Fruit fly (Drosophila melanogaster) whole organism, embryonic: Measurements from ENCODE around the gene fal.

ENCODE experiments used
- Abd-B ChIP-seq: fragments of 200-800 bp; sonication (Bioruptor generic); optimal IDR thresholded peaks from 2 replicates; lab custom pipeline; 2018; ENCODE audit warnings: missing biosample characterization, mild to moderate bottlenecking, missing genetic modification characterization, moderate library complexity
- Antp ChIP-seq: fragments of 200-800 bp; sonication (Bioruptor generic); optimal IDR thresholded peaks from 3 replicates; lab custom pipeline; 2016; ENCODE audit warnings: missing biosample characterization, missing genetic modification characterization
- Bdp1 ChIP-seq: fragments of 200-800 bp; sonication (Bioruptor generic); optimal IDR thresholded peaks from 3 replicates; lab custom pipeline; 2016; ENCODE audit warnings: missing biosample characterization, missing genetic modification characterization
- CG10543 ChIP-seq: fragments of 200-800 bp; sonication (Bioruptor generic); optimal IDR thresholded peaks from 3 replicates; lab custom pipeline; 2017; ENCODE audit warnings: missing biosample characterization, mild to moderate bottlenecking, missing genetic modification characterization, moderate library complexity
- CG10565 ChIP-seq: fragments of 200-800 bp; sonication (Bioruptor generic); optimal IDR thresholded peaks from 3 replicates; lab custom pipeline; 2016; ENCODE audit warnings: missing biosample characterization, mild to moderate bottlenecking, missing genetic modification characterization
- CG11560 ChIP-seq: fragments of 200-800 bp; sonication (Bioruptor generic); IDR thresholded peaks from 3 replicates; pipeline ENCODE4 v1.3.6; 2022; ENCODE audit warnings: missing biosample characterization, missing genetic modification characterization
- CG12104 ChIP-seq: fragments of 200-800 bp; sonication (Bioruptor generic); optimal IDR thresholded peaks from 3 replicates; lab custom pipeline; 2016; ENCODE audit warnings: missing biosample characterization, missing genetic modification characterization
- CG12659 ChIP-seq: fragments of 200-800 bp; sonication (Bioruptor generic); optimal IDR thresholded peaks from 3 replicates; lab custom pipeline; 2017; ENCODE audit warnings: mild to moderate bottlenecking, missing biosample characterization, missing genetic modification reagents, missing genetic modification characterization
- CG15011 ChIP-seq: fragments of 200-800 bp; sonication (Bioruptor generic); optimal IDR thresholded peaks from 3 replicates; lab custom pipeline; 2018; ENCODE audit warnings: missing biosample characterization, mild to moderate bottlenecking, missing genetic modification characterization
- CG15073 ChIP-seq: fragments of 200-800 bp; sonication (Bioruptor generic); optimal IDR thresholded peaks from 2 replicates; lab custom pipeline; 2016; ENCODE audit warnings: missing biosample characterization, missing genetic modification characterization
- CG17328 ChIP-seq: fragments of 200-800 bp; sonication (Bioruptor generic); IDR thresholded peaks from 2 replicates; pipeline ENCODE4 v1.3.6; 2022; ENCODE audit warnings: missing biosample characterization, missing genetic modification characterization
- CG17361 ChIP-seq: fragments of 200-800 bp; sonication (Bioruptor generic); IDR thresholded peaks from 3 replicates; pipeline ENCODE4 v1.3.6; 2022; ENCODE audit warnings: missing biosample characterization, missing genetic modification characterization
- CG17568 ChIP-seq: fragments of 200-800 bp; sonication (Bioruptor generic); optimal IDR thresholded peaks from 2 replicates; lab custom pipeline; 2018; ENCODE audit warnings: missing biosample characterization, mild to moderate bottlenecking, missing genetic modification characterization, moderate library complexity
- CG18262 ChIP-seq: fragments of 200-800 bp; optimal IDR thresholded peaks from 3 replicates; lab custom pipeline; 2019; ENCODE audit warnings: missing biosample characterization, mild to moderate bottlenecking, missing genetic modification characterization, moderate library complexity
- CG2875 ChIP-seq: fragments of 200-800 bp; sonication (Bioruptor generic); optimal IDR thresholded peaks from 2 replicates; lab custom pipeline; 2017; ENCODE audit warnings: missing biosample characterization, mild to moderate bottlenecking, missing genetic modification characterization, missing genetic modification reagents
- CG30403 ChIP-seq: fragments of 200-800 bp; sonication (Bioruptor generic); optimal IDR thresholded peaks from 3 replicates; lab custom pipeline; 2016; ENCODE audit warnings: missing biosample characterization, missing genetic modification characterization
- CG32532 ChIP-seq: fragments of 200-800 bp; sonication (Bioruptor generic); IDR thresholded peaks from 2 replicates; pipeline ENCODE4 v1.3.6; 2022; ENCODE audit warnings: missing biosample characterization, missing genetic modification characterization
- CG4360 ChIP-seq: fragments of 200-800 bp; sonication (Bioruptor generic); IDR thresholded peaks from 2 replicates; pipeline ENCODE4 v1.3.6; 2022; ENCODE audit warnings: missing biosample characterization, missing genetic modification characterization
- CG7839 ChIP-seq: fragments of 200-800 bp; sonication (Bioruptor generic); optimal IDR thresholded peaks from 3 replicates; lab custom pipeline; 2018; ENCODE audit warnings: missing biosample characterization, mild to moderate bottlenecking, missing genetic modification characterization, moderate library complexity
- CG8089 ChIP-seq: fragments of 200-800 bp; sonication (Bioruptor generic); optimal IDR thresholded peaks from 3 replicates; lab custom pipeline; 2016; ENCODE audit warnings: missing biosample characterization, missing genetic modification characterization
- CG8281 ChIP-seq: fragments of 200-800 bp; sonication (Bioruptor generic); optimal IDR thresholded peaks from 2 replicates; lab custom pipeline; 2018; ENCODE audit warnings: missing biosample characterization, mild to moderate bottlenecking, missing genetic modification characterization, moderate library complexity
- CG8478 ChIP-seq: fragments of >200 bp; optimal IDR thresholded peaks from 2 replicates; lab custom pipeline; 2018
- CG9215 ChIP-seq: fragments of 200-800 bp; sonication (Bioruptor generic); IDR thresholded peaks from 2 replicates; pipeline ENCODE4 v1.3.6; 2022; ENCODE audit warnings: missing biosample characterization, missing genetic modification characterization
- CG9817 ChIP-seq: fragments of 200-800 bp; sonication (Bioruptor generic); optimal IDR thresholded peaks from 2 replicates; lab custom pipeline; 2018; ENCODE audit warnings: missing biosample characterization, mild to moderate bottlenecking, missing genetic modification characterization, moderate library complexity
- Dek ChIP-seq: fragments of 200-800 bp; sonication (Bioruptor generic); optimal IDR thresholded peaks from 3 replicates; lab custom pipeline; 2019; ENCODE audit warnings: missing biosample characterization, mild to moderate bottlenecking, missing genetic modification characterization, moderate library complexity
- Dip3 ChIP-seq: fragments of 200-800 bp; sonication (Bioruptor generic); optimal IDR thresholded peaks from 3 replicates; lab custom pipeline; 2016; ENCODE audit warnings: missing biosample characterization, missing genetic modification characterization
- Doc2 ChIP-seq: fragments of 200-800 bp; sonication (Bioruptor generic); IDR thresholded peaks from 2 replicates; pipeline ENCODE4 v1.3.6; 2022; ENCODE audit warnings: missing biosample characterization, missing genetic modification characterization
- Doc3 ChIP-seq: fragments of 200-800 bp; sonication (Bioruptor generic); IDR thresholded peaks from 3 replicates; pipeline ENCODE4 v1.3.6; 2022; ENCODE audit warnings: missing biosample characterization, missing genetic modification characterization; ENCODE audit not compliant: partially characterized antibody
- Neu2 ChIP-seq: fragments of 200-800 bp; sonication (Bioruptor generic); optimal IDR thresholded peaks from 3 replicates; lab custom pipeline; 2016; ENCODE audit warnings: missing biosample characterization, missing genetic modification characterization, borderline replicate concordance
- Nf-YA ChIP-seq: fragments of 200-800 bp; sonication (Bioruptor generic); IDR thresholded peaks from 2 replicates; pipeline ENCODE4 v1.3.6; 2022; ENCODE audit warnings: missing biosample characterization, missing genetic modification characterization
- Oaz ChIP-seq: fragments of 200-800 bp; sonication (Bioruptor generic); IDR thresholded peaks from 2 replicates; pipeline ENCODE4 v1.3.6; 2022; ENCODE audit warnings: missing biosample characterization, missing genetic modification characterization
- Oli ChIP-seq: fragments of 200-800 bp; sonication (Bioruptor generic); optimal IDR thresholded peaks from 2 replicates; lab custom pipeline; 2018; ENCODE audit warnings: missing biosample characterization, mild to moderate bottlenecking, missing genetic modification characterization, moderate library complexity
- Sin3A ChIP-seq: fragments of >200 bp; optimal IDR thresholded peaks from 2 replicates; lab custom pipeline; 2018
- abd-A ChIP-seq: fragments of 200-800 bp; sonication (Bioruptor generic); optimal IDR thresholded peaks from 3 replicates; lab custom pipeline; 2019; ENCODE audit warnings: missing biosample characterization, mild to moderate bottlenecking, missing genetic modification characterization, moderate library complexity
- ase ChIP-seq: fragments of 200-800 bp; sonication (Bioruptor generic); IDR thresholded peaks from 3 replicates; pipeline ENCODE4 v1.3.6; 2022; ENCODE audit warnings: missing biosample characterization, missing genetic modification characterization
- cato ChIP-seq: fragments of 200-800 bp; sonication (Bioruptor generic); optimal IDR thresholded peaks from 2 replicates; lab custom pipeline; 2016; ENCODE audit warnings: missing biosample characterization, missing genetic modification characterization, borderline replicate concordance
- cg ChIP-seq: fragments of 200-800 bp; sonication (Bioruptor generic); optimal IDR thresholded peaks from 3 replicates; lab custom pipeline; 2019; ENCODE audit warnings: missing biosample characterization, mild to moderate bottlenecking, missing genetic modification characterization, moderate library complexity
- chif ChIP-seq, 2 experiments: fragments of 200-800 bp; sonication (Bioruptor generic); optimal IDR thresholded peaks; 3 replicates each; lab custom pipeline; 2016; ENCODE audit warnings: missing biosample characterization in 2 of 2, missing genetic modification characterization in 2 of 2
- exex ChIP-seq: fragments of 200-800 bp; sonication (Bioruptor generic); optimal IDR thresholded peaks from 4 replicates; lab custom pipeline; 2018; ENCODE audit warnings: missing biosample characterization, mild to moderate bottlenecking, missing genetic modification characterization, moderate library complexity
- fru ChIP-seq: fragments of >200 bp; optimal IDR thresholded peaks from 2 replicates; lab custom pipeline; 2017
- gcm2 ChIP-seq: fragments of 200-800 bp; sonication (Bioruptor generic); optimal IDR thresholded peaks from 2 replicates; lab custom pipeline; 2016; ENCODE audit warnings: missing biosample characterization, missing genetic modification characterization
- ind ChIP-seq: fragments of 200-800 bp; sonication (Bioruptor generic); optimal IDR thresholded peaks from 3 replicates; lab custom pipeline; 2016; ENCODE audit warnings: missing biosample characterization, missing genetic modification characterization
- ken ChIP-seq: fragments of 200-800 bp; sonication (Bioruptor generic); IDR thresholded peaks from 3 replicates; pipeline ENCODE4 v1.3.6; 2022; ENCODE audit warnings: missing biosample characterization, missing genetic modification characterization
- lbe ChIP-seq: fragments of 200-800 bp; sonication (Bioruptor generic); optimal IDR thresholded peaks from 2 replicates; lab custom pipeline; 2016; ENCODE audit warnings: missing biosample characterization, mild to moderate bottlenecking, missing genetic modification characterization
- nerfin-1 ChIP-seq: fragments of 200-800 bp; sonication (Bioruptor generic); optimal IDR thresholded peaks from 3 replicates; lab custom pipeline; 2019; ENCODE audit warnings: missing biosample characterization, mild to moderate bottlenecking, missing genetic modification characterization, moderate library complexity
- oc ChIP-seq: fragments of 200-800 bp; sonication (Bioruptor generic); optimal IDR thresholded peaks from 2 replicates; lab custom pipeline; 2018; ENCODE audit warnings: missing biosample characterization, mild to moderate bottlenecking, missing genetic modification characterization, moderate library complexity
- p53 ChIP-seq: fragments of 200-800 bp; sonication (Bioruptor generic); optimal IDR thresholded peaks from 2 replicates; lab custom pipeline; 2016; ENCODE audit warnings: missing biosample characterization, missing genetic modification characterization
- pita ChIP-seq: fragments of 200-800 bp; sonication (Bioruptor generic); optimal IDR thresholded peaks from 2 replicates; lab custom pipeline; 2017; ENCODE audit warnings: missing biosample characterization, mild to moderate bottlenecking, missing genetic modification characterization
- unc-4 ChIP-seq: fragments of 200-800 bp; sonication (Bioruptor generic); IDR thresholded peaks from 2 replicates; pipeline ENCODE4 v1.3.6; 2022; ENCODE audit warnings: missing biosample characterization, missing genetic modification characterization; ENCODE audit not compliant: partially characterized antibody
- z ChIP-seq: fragments of 200-800 bp; sonication (Bioruptor generic); IDR thresholded peaks from 3 replicates; pipeline ENCODE4 v1.3.6; 2022; ENCODE audit warnings: missing biosample characterization, missing genetic modification characterization

fal gene

DNA sequence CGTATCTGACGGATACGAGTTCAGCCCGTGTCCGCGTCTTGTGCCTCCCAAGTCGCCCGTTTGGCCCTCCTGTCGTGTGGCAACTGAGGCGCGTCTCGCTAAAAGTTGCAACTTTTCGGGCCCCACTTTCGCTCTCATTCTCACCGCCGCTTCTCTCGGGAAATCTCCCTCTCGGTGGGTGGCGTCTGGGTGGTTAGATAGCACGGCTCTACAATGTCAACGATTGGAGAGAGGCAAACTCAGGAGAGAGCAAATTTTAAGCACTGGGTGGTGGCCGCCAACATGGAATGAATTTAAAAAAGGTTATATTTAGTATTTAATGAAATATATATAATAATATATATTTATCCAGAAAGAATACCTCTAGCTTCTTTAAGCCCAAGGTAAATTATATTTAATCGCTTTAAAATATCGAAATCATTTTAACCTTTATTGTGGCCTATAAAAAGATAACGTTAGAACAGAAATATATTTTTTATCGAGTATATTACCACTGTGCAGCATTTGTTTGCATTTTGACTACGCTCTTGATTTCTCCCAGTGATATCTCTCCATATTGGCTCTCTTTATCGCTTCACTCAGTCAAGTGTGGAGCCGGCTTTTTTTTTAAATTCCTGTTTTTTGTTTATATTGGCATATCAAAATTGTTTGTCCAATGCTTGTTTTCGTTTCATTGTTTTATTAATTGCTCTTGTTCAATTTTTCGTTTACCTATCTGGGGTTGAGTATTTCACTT is 1.8 kb upstream of the fal start, which contains the start of gene Gbs-76A (continued):
- TF ChIP-seq oc (tag; lab: Kevin White, UChicago) (peak; percentile 89), ind (GFP tag; lab: Kevin White, UChicago) (peak; percentile 70), ken (GFP tag; lab: Robert Waterston, UW) (0 out of 3 replicates have a peak, but pooled peaks have one; percentile 42), fru (no peak), Oaz (GFP tag; lab: Robert Waterston, UW) (peak; percentile 42; the same call in 1 of the 2 replicates), Dek (tag; lab: Kevin White, UChicago) (peak; percentile 79), CG8089 (GFP tag; lab: Kevin White, UChicago) (peak; percentile 3), Abd-B (GFP tag; lab: Kevin White, UChicago) (peak; percentile 79), lbe (peak; percentile 73), Nf-YA (GFP tag; lab: Robert Waterston, UW) (peak; percentile 55; the same call in 1 of the 2 replicates), CG30403 (GFP tag; lab: Kevin White, UChicago) (peak; percentile 51), p53 (GFP tag; lab: Kevin White, UChicago) (no peak), CG12659 (GFP tag; lab: Kevin White, UChicago) (peak; percentile 87), exex (tag; lab: Kevin White, UChicago) (peak; percentile 77), Antp (no peak), Neu2 (no peak), pita (no peak), CG17361 (GFP tag; lab: Robert Waterston, UW) (peak; percentile 88), CG7839 (tag; lab: Kevin White, UChicago) (peak; percentile 91), chif (GFP tag; optimal IDR thresholded peaks at IDR 0.05; lab: Kevin White, UChicago) (no peak), nerfin-1 (peak; percentile 86), abd-A (tag; lab: Kevin White, UChicago) (peak; percentile 71), CG11560 (tag; lab: Robert Waterston, UW) (no peak), CG2875 (GFP tag; lab: Kevin White, UChicago) (peak; percentile 77), CG18262 (tag; lab: Kevin White, UChicago) (peak; percentile 88), CG12104 (GFP tag; lab: Kevin White, UChicago) (peak; percentile 34), CG15073 (GFP tag; lab: Kevin White, UChicago) (no peak), Doc2 (GFP tag; lab: Robert Waterston, UW) (no peak), CG9215 (peak; percentile 70), CG8281 (peak; percentile 73), Sin3A (lab: Kevin White, UChicago) (no peak), unc-4 (GFP tag; lab: Robert Waterston, UW) (no peak), cg (GFP tag; lab: Kevin White, UChicago) (no peak), CG4360 (GFP tag; lab: Robert Waterston, UW) (no peak), Bdp1 (GFP tag; lab: Kevin White, UChicago) (no peak), CG17568 (GFP tag; lab: Kevin White, UChicago) (peak; percentile 52), Dip3 (GFP tag; lab: Kevin White, UChicago) (no peak), CG17328 (peak; percentile 62), CG32532 (GFP tag; lab: Robert Waterston, UW) (peak; percentile 77), z (GFP tag; lab: Robert Waterston, UW) (no peak), CG10543 (GFP tag; lab: Kevin White, UChicago) (peak; percentile 85), gcm2 (GFP tag; lab: Kevin White, UChicago) (no peak), CG9817 (peak; percentile 74), CG10565 (GFP tag; lab: Kevin White, UChicago) (no peak), cato (GFP tag; lab: Kevin White, UChicago) (peak; percentile 23), CG8478 (lab: Kevin White, UChicago) (no peak), CG15011 (GFP tag; lab: Kevin White, UChicago) (peak; percentile 46), Oli (peak; percentile 84), Doc3 (0 out of 3 replicates have a peak, but pooled peaks have one; percentile 32), ase (GFP tag; lab: Robert Waterston, UW) (peak; percentile 67; the same call in 2 of the 3 replicates)
